Worm (Caenorhabditis elegans) whole organism, young adult: ENCODE measurements around the gene abhd-12.

ENCODE experiments used
- F23B12.7 ChIP-seq: sonication (generic microtip); optimal IDR thresholded peaks from 2 replicates; lab custom pipeline; 2017; ENCODE audit warnings: missing genetic modification characterization, mild to moderate bottlenecking, missing compliant biosample characterization, antibody characterized with exemption, moderate library complexity; ENCODE audit not compliant: insufficient read depth
- F39B2.1 ChIP-seq: fragments of 200-800 bp; sonication (Bioruptor generic); IDR thresholded peaks from 2 replicates; pipeline ENCODE4 v1.3.6; 2022; ENCODE audit warnings: missing genetic modification reagents, missing genetic modification characterization, missing compliant biosample characterization
- akir-1 ChIP-seq: fragments of 200-800 bp; sonication (Bioruptor generic); optimal IDR thresholded peaks from 2 replicates; lab custom pipeline; 2018; ENCODE audit warnings: mild to moderate bottlenecking, missing genetic modification characterization, moderate library complexity, missing compliant biosample characterization
- ama-1 ChIP-seq, 3 experiments: fragments of 150-350 bp in 1 of 3; sonication (generic microtip) in 2 of 3; optimal IDR thresholded peaks; 2 replicates each; lab custom pipeline; 2014 to 2018; ENCODE audit warnings: missing biosample characterization in 2 of 3, missing genetic modification characterization in 2 of 3, missing genetic modification reagents in 2 of 3
- attf-3 ChIP-seq: fragments of 200-800 bp; sonication (Bioruptor generic); conservative IDR thresholded peaks from 2 replicates; pipeline ENCODE4 v1.3.6; 2022; ENCODE audit warnings: missing genetic modification reagents, missing genetic modification characterization, missing compliant biosample characterization
- ccch-3 ChIP-seq: fragments of 200-800 bp; sonication (Bioruptor generic); optimal IDR thresholded peaks from 2 replicates; lab custom pipeline; 2018; ENCODE audit warnings: mild to moderate bottlenecking, missing genetic modification characterization, missing compliant biosample characterization
- ceh-40 ChIP-seq: fragments of 200-800 bp; sonication (Bioruptor generic); IDR thresholded peaks from 2 replicates; pipeline ENCODE4 v1.3.6; 2022; ENCODE audit warnings: missing genetic modification characterization, missing compliant biosample characterization
- ekl-4 ChIP-seq: fragments of 200-800 bp; sonication (Bioruptor generic); IDR thresholded peaks from 2 replicates; pipeline ENCODE4 v1.3.6; 2022; ENCODE audit warnings: missing genetic modification reagents, missing genetic modification characterization, missing compliant biosample characterization
- ets-4 ChIP-seq: fragments of 200-800 bp; sonication (Bioruptor generic); optimal IDR thresholded peaks from 2 replicates; lab custom pipeline; 2018; ENCODE audit warnings: mild to moderate bottlenecking, missing genetic modification characterization, missing compliant biosample characterization
- lsl-1 ChIP-seq: fragments of 200-800 bp; sonication (Bioruptor generic); optimal IDR thresholded peaks from 2 replicates; lab custom pipeline; 2018; ENCODE audit warnings: mild to moderate bottlenecking, missing genetic modification characterization, moderate library complexity, missing compliant biosample characterization
- pha-4 ChIP-seq: fragments of 150-350 bp; sonication (generic microtip); optimal IDR thresholded peaks from 2 replicates; lab custom pipeline; 2014; ENCODE audit warnings: missing biosample characterization, missing genetic modification reagents, missing genetic modification characterization
- rec-8 ChIP-seq, 2 experiments: sonication (generic microtip); optimal IDR thresholded peaks; 2 replicates each; lab custom pipeline; 2016; ENCODE audit warnings: mild to moderate bottlenecking in 2 of 2, missing genetic modification characterization in 2 of 2, missing genetic modification reagents in 2 of 2, missing genotype in 2 of 2, missing biosample characterization in 1 of 2, missing compliant biosample characterization in 1 of 2, moderate library complexity in 1 of 2

- no peak for TF ChIP-seq F23B12.7 (tag; lab: Kevin White, UChicago)
- TF ChIP-seq ekl-4 (GFP tag; lab: Robert Waterston, UW), result no peak
- peak; percentile 66 for TF ChIP-seq lsl-1 (GFP tag; lab: Kevin White, UChicago)
- no peak for TF ChIP-seq ceh-40
- no peak for TF ChIP-seq rec-8 (tag; optimal IDR thresholded peaks at IDR 0.05; lab: Kevin White, UChicago)
- TF ChIP-seq ccch-3 (GFP tag; lab: Kevin White, UChicago), result no peak
- TF ChIP-seq attf-3 (GFP tag; lab: Robert Waterston, UW), result no peak
- no peak for TF ChIP-seq F39B2.1 (GFP tag; lab: Robert Waterston, UW)
- no peak for TF ChIP-seq pha-4 (tag; lab: Kevin White, UChicago)
- no peak for TF ChIP-seq akir-1
- no peak for TF ChIP-seq ets-4 (GFP tag; lab: Kevin White, UChicago)
- no peak for TF ChIP-seq ama-1 (optimal IDR thresholded peaks at IDR 0.05; lab: Kevin White, UChicago)
- no peak for TF ChIP-seq ama-1 (GFP tag; optimal IDR thresholded peaks at IDR 0.05; lab: Kevin White, UChicago)
Measured at ce11 chrV:8010103-8010502, 26.4 kb downstream of the abhd-12 start, which contains the start of gene Y97E10AR.4.
